Fruit fly (Drosophila melanogaster): ENCODE data around the gene Syn1.

- TF ChIP-seq psq (optimal IDR thresholded peaks at IDR 0.05) (no peak), CG8478 (optimal IDR thresholded peaks at IDR 0.05) (no peak)
Measured at dm6 chr3L:21740209-21740608, 30.1 kb downstream of the Syn1 start, which contains the start of gene CG14566.
